Worm (Caenorhabditis elegans) whole organism, L1 larva: ENCODE data around the gene flh-1.

ENCODE experiments used
- nhr-77 ChIP-seq: fragments of 150-350 bp; optimal IDR thresholded peaks from 2 replicates; lab custom pipeline; 2014; ENCODE audit warnings: missing biosample characterization, missing genetic modification characterization
- unc-130 ChIP-seq: fragments of 150-350 bp; optimal IDR thresholded peaks from 2 replicates; lab custom pipeline; 2017; ENCODE audit warnings: missing biosample characterization, missing genetic modification characterization, inconsistent platforms

DNA sequence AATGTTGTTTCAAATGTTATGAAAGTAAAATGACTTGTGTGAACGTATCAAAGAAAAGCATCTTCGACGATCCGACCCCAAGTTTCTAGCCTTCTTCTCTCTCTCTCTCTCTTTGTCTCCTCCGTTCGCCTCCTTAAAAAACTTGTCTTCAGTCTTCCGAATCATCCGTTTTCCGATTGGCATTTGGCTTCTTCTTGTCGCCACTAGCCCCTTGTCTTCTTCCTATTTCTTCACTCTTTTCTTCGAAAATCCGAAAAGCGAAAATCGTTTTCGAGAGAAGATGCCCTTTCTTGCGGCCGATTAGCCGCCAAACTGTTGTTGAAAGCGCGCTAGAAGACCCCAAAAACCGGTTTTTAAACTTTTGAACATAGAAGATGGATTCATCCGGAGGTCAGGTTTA, 5.5 kb downstream of the flh-1 start:
- no peak for TF ChIP-seq nhr-77 (tag; lab: Kevin White, UChicago)
- TF ChIP-seq unc-130 (tag; lab: Kevin White, UChicago) = no peak
